Fruit fly (Drosophila melanogaster) whole organism, wandering third instar larva: ENCODE measurements around the gene CG9747.
A peak's percentile ranks its signal among the peaks of the same experiment; 100 is the strongest.

ENCODE experiments used
- OdsH ChIP-seq: fragments of 200-800 bp; sonication (Bioruptor generic); optimal IDR thresholded peaks from 2 replicates; lab custom pipeline; 2016; ENCODE audit warnings: missing biosample characterization, mild to moderate bottlenecking, missing genetic modification characterization
- br ChIP-seq: fragments of 200-800 bp; sonication (Bioruptor generic); optimal IDR thresholded peaks from 2 replicates; lab custom pipeline; 2016; ENCODE audit warnings: missing biosample characterization, missing genetic modification characterization
- dsf ChIP-seq: sonication (Bioruptor generic); optimal IDR thresholded peaks from 2 replicates; lab custom pipeline; 2016; ENCODE audit warnings: missing biosample characterization, missing genetic modification characterization, borderline replicate concordance
- ey ChIP-seq: fragments of 200-800 bp; sonication (Bioruptor generic); optimal IDR thresholded peaks from 2 replicates; lab custom pipeline; 2016; ENCODE audit warnings: missing biosample characterization, missing genetic modification characterization
- h ChIP-seq: fragments of 200-800 bp; sonication (Bioruptor generic); optimal IDR thresholded peaks from 3 replicates; lab custom pipeline; 2016; ENCODE audit warnings: missing biosample characterization, mild to moderate bottlenecking, missing genetic modification characterization
- jim ChIP-seq: fragments of 175-275, 200-325 bp; sonication (Bioruptor generic); optimal IDR thresholded peaks from 2 replicates; lab custom pipeline; 2016; ENCODE audit warnings: missing biosample characterization, mild to moderate bottlenecking, missing genetic modification characterization
- lola ChIP-seq: fragments of >200 bp; optimal IDR thresholded peaks from 2 replicates; lab custom pipeline; 2017; ENCODE audit warnings: missing biosample characterization, missing genetic modification characterization
- psq ChIP-seq: fragments of 200-800 bp; sonication (Bioruptor generic); optimal IDR thresholded peaks from 3 replicates; lab custom pipeline; 2017; ENCODE audit warnings: missing biosample characterization, mild to moderate bottlenecking, missing genetic modification characterization, moderate library complexity
- woc ChIP-seq: sonication (Bioruptor generic); optimal IDR thresholded peaks from 2 replicates; lab custom pipeline; 2016; ENCODE audit warnings: missing biosample characterization, mild to moderate bottlenecking, missing genetic modification characterization

- peak; percentile 47 for TF ChIP-seq psq (GFP tag; lab: Kevin White, UChicago)
- TF ChIP-seq lola (GFP tag; lab: Kevin White, UChicago) = no peak
- peak; percentile 42 for TF ChIP-seq OdsH (GFP tag; lab: Kevin White, UChicago)
- TF ChIP-seq h = peak; percentile 84
- peak; percentile 29 for TF ChIP-seq woc (GFP tag; lab: Kevin White, UChicago)
- peak; percentile 36 for TF ChIP-seq dsf (GFP tag; lab: Kevin White, UChicago)
- TF ChIP-seq jim (GFP tag; lab: Kevin White, UChicago) = no peak
- peak; percentile 13 for TF ChIP-seq ey (GFP tag; lab: Kevin White, UChicago)
- TF ChIP-seq br (GFP tag; lab: Kevin White, UChicago) = peak; percentile 39
Measured at dm6 chr3R:30208766-30209484, 17.9 kb upstream of the CG9747 start, which contains the start of gene RpS7.
